Fruit fly (Drosophila melanogaster): ENCODE measurements around the gene tefu.

Gene tefu

dm6 chr3R:15286024-15286692, 44.1 kb upstream of the tefu start (continued):
- no peak for TF ChIP-seq Vsx1 (GFP tag; optimal IDR thresholded peaks at IDR 0.05)
- no peak for TF ChIP-seq sug (tag; optimal IDR thresholded peaks at IDR 0.05)
- no peak for TF ChIP-seq Max (GFP tag; optimal IDR thresholded peaks at IDR 0.05)
- no peak for TF ChIP-seq CG30403 (GFP tag; optimal IDR thresholded peaks at IDR 0.05)
- TF ChIP-seq Dp (GFP tag; optimal IDR thresholded peaks at IDR 0.05) = peak; percentile 96
- no peak for TF ChIP-seq rib (GFP tag; IDR thresholded peaks at IDR 0.05)
- no peak for TF ChIP-seq dan (GFP tag; IDR thresholded peaks at IDR 0.05)
- TF ChIP-seq crp (GFP tag; optimal IDR thresholded peaks at IDR 0.05) = peak in 1 of 2 experiments; percentile 25
- no peak for TF ChIP-seq cad (GFP tag; optimal IDR thresholded peaks at IDR 0.05)
- TF ChIP-seq tna (GFP tag; IDR thresholded peaks at IDR 0.05; ENCODE audit: partially characterized antibody) = no peak
- no peak for TF ChIP-seq gt (GFP tag; IDR thresholded peaks at IDR 0.05)
- no peak for TF ChIP-seq CG10654 (GFP tag; optimal IDR thresholded peaks at IDR 0.05)
- TF ChIP-seq zf30C (GFP tag; optimal IDR thresholded peaks at IDR 0.05) = peak; percentile 24
- no peak for TF ChIP-seq fd64A (GFP tag; optimal IDR thresholded peaks at IDR 0.05)
- TF ChIP-seq CG1792 (GFP tag; optimal IDR thresholded peaks at IDR 0.05) = peak; percentile 8
- no peak for TF ChIP-seq toy (GFP tag; IDR thresholded peaks at IDR 0.05)
- TF ChIP-seq CG11398 (GFP tag; optimal IDR thresholded peaks at IDR 0.05) = no peak
- TF ChIP-seq CTCF (GFP tag; optimal IDR thresholded peaks at IDR 0.05) = peak; percentile 42
- TF ChIP-seq tin (GFP tag; optimal IDR thresholded peaks at IDR 0.05) = no peak
- no peak for TF ChIP-seq CG2129 (GFP tag; IDR thresholded peaks at IDR 0.05; ENCODE audit: partially characterized antibody)
- TF ChIP-seq jumu (GFP tag; optimal IDR thresholded peaks at IDR 0.05) = no peak
- peak; percentile 30 for TF ChIP-seq CG14710 (tag; optimal IDR thresholded peaks at IDR 0.05)
- no peak for TF ChIP-seq CG1529 (GFP tag; optimal IDR thresholded peaks at IDR 0.05)
- no peak for TF ChIP-seq hth (optimal IDR thresholded peaks at IDR 0.05)
- no peak for TF ChIP-seq pum (GFP tag; optimal IDR thresholded peaks at IDR 0.05)
- TF ChIP-seq CG11723 (GFP tag; optimal IDR thresholded peaks at IDR 0.05) = no peak
- TF ChIP-seq CG11247 (GFP tag; IDR thresholded peaks at IDR 0.05) = no peak
- no peak for TF ChIP-seq ac (GFP tag; optimal IDR thresholded peaks at IDR 0.05)
- TF ChIP-seq CG15269 (tag; optimal IDR thresholded peaks at IDR 0.05) = no peak
- TF ChIP-seq Hey (tag; optimal IDR thresholded peaks at IDR 0.05) = no peak
- no peak for TF ChIP-seq corto (GFP tag; optimal IDR thresholded peaks at IDR 0.05)
- no peak for TF ChIP-seq Scr (GFP tag; IDR thresholded peaks at IDR 0.05; ENCODE audit: partially characterized antibody)
- TF ChIP-seq row (GFP tag; IDR thresholded peaks at IDR 0.05) = no peak
- no peak for TF ChIP-seq H2.0 (GFP tag; IDR thresholded peaks at IDR 0.05)
- peak; percentile 6 for TF ChIP-seq pfk (GFP tag; optimal IDR thresholded peaks at IDR 0.05)
- TF ChIP-seq CG5953 (GFP tag; IDR thresholded peaks at IDR 0.05) = no peak
- TF ChIP-seq en (GFP tag; optimal IDR thresholded peaks at IDR 0.05) = no peak
- no peak for TF ChIP-seq slp2 (GFP tag; optimal IDR thresholded peaks at IDR 0.05)
- TF ChIP-seq grn (GFP tag; optimal IDR thresholded peaks at IDR 0.05) = peak; percentile 60
- TF ChIP-seq CG31388 (GFP tag; optimal IDR thresholded peaks at IDR 0.05) = no peak
- TF ChIP-seq Nf-YC (tag; optimal IDR thresholded peaks at IDR 0.05) = no peak
- peak; percentile 3 for TF ChIP-seq CG13624 (GFP tag; optimal IDR thresholded peaks at IDR 0.05)
- TF ChIP-seq Hand (GFP tag; optimal IDR thresholded peaks at IDR 0.05) = peak; percentile 25
- TF ChIP-seq NC2β (GFP tag; optimal IDR thresholded peaks at IDR 0.05) = no peak
- TF ChIP-seq fd96Cb (tag; optimal IDR thresholded peaks at IDR 0.05) = no peak
- no peak for TF ChIP-seq CG14667 (GFP tag; IDR thresholded peaks at IDR 0.05)
- no peak for TF ChIP-seq bowl (GFP tag; IDR thresholded peaks at IDR 0.05)
- peak; percentile 84 for TF ChIP-seq stwl (tag; optimal IDR thresholded peaks at IDR 0.05)
- no peak for TF ChIP-seq mirr (GFP tag; optimal IDR thresholded peaks at IDR 0.05)
- no peak for TF ChIP-seq Awh (GFP tag; IDR thresholded peaks at IDR 0.05)
- TF ChIP-seq CG1603 (tag; optimal IDR thresholded peaks at IDR 0.05) = peak; percentile 88
- TF ChIP-seq zen (tag; optimal IDR thresholded peaks at IDR 0.05) = peak; percentile 16

All from whole organism, embryonic.